Worm (Caenorhabditis elegans): ENCODE measurements around the gene clec-32.

Gene clec-32

DNA sequence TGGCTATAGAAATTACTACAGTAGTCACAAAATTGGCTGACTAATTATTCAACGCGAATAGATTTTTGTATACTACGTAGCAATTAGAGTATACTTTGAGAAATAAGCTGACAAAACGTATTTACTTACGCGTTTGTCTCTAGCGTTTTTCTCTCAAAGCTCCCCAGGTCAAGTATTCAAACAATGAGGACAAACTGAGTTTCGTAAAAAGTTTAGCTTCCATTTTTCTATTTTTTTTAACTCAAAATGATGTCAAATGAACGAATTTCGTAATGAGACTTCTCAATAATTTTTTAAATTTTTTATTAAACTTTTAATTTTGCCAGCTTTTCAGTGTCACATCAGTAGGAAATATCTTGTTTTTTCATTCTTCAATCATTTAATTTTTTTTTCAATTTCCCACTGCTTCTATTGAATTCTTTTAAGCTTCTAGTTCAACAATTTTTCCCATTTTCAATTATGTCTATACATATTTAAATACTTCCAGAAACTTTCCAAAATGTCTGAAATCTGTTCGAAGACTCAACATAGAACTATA is 27.2 kb upstream of the clec-32 start, which contains the start of the genes ifas-2 and fbxa-44:
TSS of gene ifas-2 (minus strand) at position 101 of the 538 bp plus-strand sequence.
TSS of gene fbxa-44 (plus strand) at position 488 of the 538 bp plus-strand sequence.
- TF ChIP-seq hnd-1 (tag; optimal IDR thresholded peaks at IDR 0.05): no peak
- no peak for TF ChIP-seq scrt-1 (GFP tag; IDR thresholded peaks at IDR 0.05)
- no peak for TF ChIP-seq ceh-36 (tag; optimal IDR thresholded peaks at IDR 0.05)
- TF ChIP-seq flt-1 (GFP tag; IDR thresholded peaks at IDR 0.05): no peak
- no peak for TF ChIP-seq ama-1 (optimal IDR thresholded peaks at IDR 0.05)
- no peak for TF ChIP-seq tra-4 (tag; optimal IDR thresholded peaks at IDR 0.05)
- TF ChIP-seq F13C5.2 (tag; optimal IDR thresholded peaks at IDR 0.05): no peak

DNA sequence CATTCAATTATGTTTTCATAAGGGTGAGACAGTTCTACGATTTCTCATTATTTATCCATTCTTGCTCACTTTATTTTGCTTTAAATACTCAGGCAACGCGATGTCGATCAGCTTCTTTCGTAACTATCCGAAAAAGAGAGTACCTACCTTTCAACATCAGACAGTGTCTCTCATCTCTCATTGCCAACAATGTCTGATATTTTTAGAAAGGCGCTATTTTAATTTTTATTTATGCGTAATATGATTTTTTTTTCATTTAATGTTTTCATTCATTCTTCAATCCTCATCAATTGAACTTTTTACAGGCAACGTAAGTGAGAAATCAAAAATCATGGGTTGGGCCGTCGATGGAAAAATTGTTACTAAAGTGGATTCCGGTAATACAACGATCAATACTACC is 23.1 kb upstream of the clec-32 start, which contains the start of gene F09C6.13:
TSS of gene F09C6.13 (plus strand) at position 301 of the 400 bp plus-strand sequence.
- TF ChIP-seq aly-1 (tag; optimal IDR thresholded peaks at IDR 0.05) (no peak), hmg-4 (GFP tag; optimal IDR thresholded peaks at IDR 0.05) (no peak), ama-1 (optimal IDR thresholded peaks at IDR 0.05) (no peak), ceh-36 (tag; optimal IDR thresholded peaks at IDR 0.05) (no peak), hmbx-1 (tag; optimal IDR thresholded peaks at IDR 0.05) (no peak)

DNA sequence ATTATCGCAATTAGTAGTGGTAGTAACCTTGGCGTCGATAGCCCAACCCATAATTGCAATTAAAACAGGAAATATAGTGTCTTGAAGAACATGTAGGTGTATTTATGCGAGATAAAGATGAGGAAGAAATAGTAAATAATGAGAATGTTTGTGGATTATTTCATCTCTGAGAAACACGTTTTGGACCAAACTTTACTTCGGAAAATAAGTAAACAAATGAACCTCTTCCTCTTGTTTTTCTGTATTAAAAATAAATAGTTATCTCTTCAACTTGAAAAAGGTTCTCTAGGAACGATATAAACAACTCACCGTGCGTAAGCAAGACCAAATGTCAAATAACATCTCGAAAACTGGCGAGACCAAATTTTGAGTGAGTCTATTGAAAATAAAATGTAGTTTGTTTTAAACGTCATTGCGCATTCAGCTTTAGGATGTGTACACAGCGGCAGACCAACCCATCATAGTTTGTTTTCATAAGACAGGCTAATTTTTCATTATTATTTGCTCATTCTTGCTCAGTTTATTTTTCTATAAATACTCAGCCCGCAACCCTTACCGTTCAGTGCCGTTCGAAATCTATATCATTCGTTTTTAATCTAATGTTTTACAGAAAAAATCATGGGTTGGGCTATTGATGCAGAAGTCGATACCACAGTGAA is 20.8 kb upstream of the clec-32 start, which contains the start of the genes F09C6.11 and F09C6.12:
TSS of gene F09C6.11 (minus strand) at position 51 of the 659 bp plus-strand sequence.
TSS of gene F09C6.12 (plus strand) at position 609 of the 659 bp plus-strand sequence.
- TF ChIP-seq hnd-1 (tag; optimal IDR thresholded peaks at IDR 0.05): no peak
- no peak for TF ChIP-seq ceh-36 (tag; optimal IDR thresholded peaks at IDR 0.05)
- no peak for TF ChIP-seq ceh-13 (GFP tag; optimal IDR thresholded peaks at IDR 0.05)
- no peak for TF ChIP-seq ets-7 (tag; optimal IDR thresholded peaks at IDR 0.05)
- no peak for TF ChIP-seq F13C5.2 (tag; optimal IDR thresholded peaks at IDR 0.05)
- no peak for TF ChIP-seq flt-1 (GFP tag; IDR thresholded peaks at IDR 0.05)
- no peak for TF ChIP-seq tra-4 (tag; optimal IDR thresholded peaks at IDR 0.05)
- TF ChIP-seq hmbx-1 (tag; optimal IDR thresholded peaks at IDR 0.05): no peak
- no peak for TF ChIP-seq tbx-37 (GFP tag; conservative IDR thresholded peaks at IDR 0.05)
- no peak for TF ChIP-seq B0310.2 (tag; optimal IDR thresholded peaks at IDR 0.05)
- TF ChIP-seq ama-1 (optimal IDR thresholded peaks at IDR 0.05): no peak
- TF ChIP-seq tbx-11 (GFP tag; IDR thresholded peaks at IDR 0.05): no peak
- TF ChIP-seq aly-1 (tag; optimal IDR thresholded peaks at IDR 0.05): no peak
- TF ChIP-seq sea-1 (GFP tag; conservative IDR thresholded peaks at IDR 0.05): no peak

ce11 chrV:16880679-16881078 is 19.1 kb upstream of the clec-32 start, which contains the start of gene F09C6.14:
F09C6.14 (plus strand) TSS chrV:16880979.
- TF ChIP-seq ceh-36 (tag; optimal IDR thresholded peaks at IDR 0.05): no peak
- TF ChIP-seq sea-1 (GFP tag; conservative IDR thresholded peaks at IDR 0.05): no peak
- TF ChIP-seq ets-7 (tag; optimal IDR thresholded peaks at IDR 0.05): no peak
- TF ChIP-seq F13C5.2 (tag; optimal IDR thresholded peaks at IDR 0.05): no peak
- TF ChIP-seq tbx-11 (GFP tag; IDR thresholded peaks at IDR 0.05): no peak
- TF ChIP-seq hmbx-1 (tag; optimal IDR thresholded peaks at IDR 0.05): no peak
- TF ChIP-seq hnd-1 (tag; optimal IDR thresholded peaks at IDR 0.05): no peak
- no peak for TF ChIP-seq tra-4 (tag; optimal IDR thresholded peaks at IDR 0.05)
- TF ChIP-seq ama-1 (optimal IDR thresholded peaks at IDR 0.05): no peak
- no peak for TF ChIP-seq pes-1 (GFP tag; IDR thresholded peaks at IDR 0.05)
- TF ChIP-seq tbx-37 (GFP tag; conservative IDR thresholded peaks at IDR 0.05): no peak
- TF ChIP-seq scrt-1 (GFP tag; IDR thresholded peaks at IDR 0.05): no peak
- TF ChIP-seq flt-1 (GFP tag; IDR thresholded peaks at IDR 0.05): no peak
- no peak for TF ChIP-seq ceh-13 (GFP tag; optimal IDR thresholded peaks at IDR 0.05)
- no peak for TF ChIP-seq aly-1 (tag; optimal IDR thresholded peaks at IDR 0.05)
- TF ChIP-seq B0310.2 (tag; optimal IDR thresholded peaks at IDR 0.05): no peak
- TF ChIP-seq hmg-4 (GFP tag; optimal IDR thresholded peaks at IDR 0.05): no peak

ce11 chrV:16880054-16880453 is 18.4 kb upstream of the clec-32 start, which contains the start of gene F09C6.3:
F09C6.3 (minus strand) TSS chrV:16880154.
- TF ChIP-seq B0310.2 (tag; optimal IDR thresholded peaks at IDR 0.05) (no peak), ets-7 (tag; optimal IDR thresholded peaks at IDR 0.05) (no peak), hmg-4 (GFP tag; optimal IDR thresholded peaks at IDR 0.05) (no peak), sea-1 (GFP tag; conservative IDR thresholded peaks at IDR 0.05) (no peak), aly-1 (tag; optimal IDR thresholded peaks at IDR 0.05) (no peak), hmbx-1 (tag; optimal IDR thresholded peaks at IDR 0.05) (no peak), pes-1 (GFP tag; IDR thresholded peaks at IDR 0.05) (no peak), F13C5.2 (tag; optimal IDR thresholded peaks at IDR 0.05) (no peak), scrt-1 (GFP tag; IDR thresholded peaks at IDR 0.05) (no peak), ceh-13 (GFP tag; optimal IDR thresholded peaks at IDR 0.05) (no peak), ceh-36 (tag; optimal IDR thresholded peaks at IDR 0.05) (no peak), tra-4 (tag; optimal IDR thresholded peaks at IDR 0.05) (no peak), hnd-1 (tag; optimal IDR thresholded peaks at IDR 0.05) (no peak), flt-1 (GFP tag; IDR thresholded peaks at IDR 0.05) (no peak), tbx-37 (GFP tag; conservative IDR thresholded peaks at IDR 0.05) (no peak), tbx-11 (GFP tag; IDR thresholded peaks at IDR 0.05) (no peak), ama-1 (optimal IDR thresholded peaks at IDR 0.05) (no peak)

DNA sequence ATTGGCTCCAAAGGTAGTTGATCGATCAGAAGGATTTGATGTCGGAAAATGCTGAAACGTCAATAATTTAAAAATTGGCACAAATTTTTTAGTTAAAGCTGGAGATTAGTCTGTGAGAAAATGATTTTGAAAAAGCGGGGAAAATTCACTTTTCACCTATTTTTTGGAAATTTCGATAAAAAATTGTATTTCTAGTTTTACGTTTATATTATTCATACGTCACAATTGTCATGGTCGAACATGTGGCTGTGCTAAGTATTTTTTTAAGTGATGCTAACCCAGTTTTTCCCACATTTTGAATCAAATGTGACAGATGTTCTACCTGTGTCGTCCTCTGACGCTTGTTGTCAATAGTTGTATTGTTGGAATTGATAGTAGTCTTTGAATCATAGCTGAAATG is 17.9 kb upstream of the clec-32 start:
- TF ChIP-seq tbx-11 (GFP tag; IDR thresholded peaks at IDR 0.05) (no peak), ets-7 (tag; optimal IDR thresholded peaks at IDR 0.05) (no peak), hmg-4 (GFP tag; optimal IDR thresholded peaks at IDR 0.05) (no peak)

- TF ChIP-seq scrt-1 (GFP tag; IDR thresholded peaks at IDR 0.05) (no peak), hmbx-1 (tag; optimal IDR thresholded peaks at IDR 0.05) (no peak), F13C5.2 (tag; optimal IDR thresholded peaks at IDR 0.05) (no peak), aly-1 (tag; optimal IDR thresholded peaks at IDR 0.05) (no peak), flt-1 (GFP tag; IDR thresholded peaks at IDR 0.05) (no peak), ceh-36 (tag; optimal IDR thresholded peaks at IDR 0.05) (no peak), hmg-4 (GFP tag; optimal IDR thresholded peaks at IDR 0.05) (no peak), hnd-1 (tag; optimal IDR thresholded peaks at IDR 0.05) (no peak), ceh-13 (GFP tag; optimal IDR thresholded peaks at IDR 0.05) (no peak), ama-1 (optimal IDR thresholded peaks at IDR 0.05) (no peak), tra-4 (tag; optimal IDR thresholded peaks at IDR 0.05) (no peak), ets-7 (tag; optimal IDR thresholded peaks at IDR 0.05) (no peak), B0310.2 (tag; optimal IDR thresholded peaks at IDR 0.05) (no peak), sea-1 (GFP tag; conservative IDR thresholded peaks at IDR 0.05) (no peak), tbx-11 (GFP tag; IDR thresholded peaks at IDR 0.05) (no peak), tbx-37 (GFP tag; conservative IDR thresholded peaks at IDR 0.05) (no peak), pes-1 (GFP tag; IDR thresholded peaks at IDR 0.05) (no peak)
Measured at ce11 chrV:16874966-16875365, 13.3 kb upstream of the clec-32 start, which contains the start of gene F49A5.10. F49A5.10 (plus strand) TSS chrV:16875266.
